Worm (Caenorhabditis elegans) whole organism, L4 larva: ENCODE measurements around the gene H41C03.1.
A peak's percentile ranks its signal among the peaks of the same experiment; 100 is the strongest.

Experiments
- D1046.2 ChIP-seq: fragments of 200-800 bp; sonication (Bioruptor generic); IDR thresholded peaks from 2 replicates; pipeline ENCODE4 v1.3.6; 2022; ENCODE audit warnings: missing genetic modification characterization, missing compliant biosample characterization
- F26F4.8 ChIP-seq: fragments of 200-800 bp; sonication (Bioruptor generic); conservative IDR thresholded peaks from 2 replicates; pipeline ENCODE4 v1.3.6; 2022; ENCODE audit warnings: missing genetic modification characterization, missing compliant biosample characterization
- F37D6.2 ChIP-seq: sonication (generic microtip); optimal IDR thresholded peaks from 2 replicates; lab custom pipeline; 2016; ENCODE audit warnings: mild to moderate bottlenecking, missing genetic modification characterization, missing compliant biosample characterization
- Y105C5A.15 ChIP-seq: fragments of 200-800 bp; sonication (Bioruptor generic); IDR thresholded peaks from 2 replicates; pipeline ENCODE4 v1.3.6; 2022; ENCODE audit warnings: missing genetic modification characterization, missing compliant biosample characterization
- Y5F2A.4 ChIP-seq: fragments of 200-800 bp; sonication (Bioruptor generic); optimal IDR thresholded peaks from 2 replicates; lab custom pipeline; 2018; ENCODE audit warnings: mild to moderate bottlenecking, missing genetic modification characterization, missing compliant biosample characterization
- Y75B8A.6 ChIP-seq: fragments of 200-800 bp; sonication (Bioruptor generic); IDR thresholded peaks from 2 replicates; pipeline ENCODE4 v1.3.6; 2022; ENCODE audit warnings: missing genetic modification reagents, missing genetic modification characterization, missing compliant biosample characterization
- arid-1 ChIP-seq: fragments of 200-800 bp; sonication (Bioruptor generic); conservative IDR thresholded peaks from 2 replicates; pipeline ENCODE4 v1.3.6; 2022; ENCODE audit warnings: missing genetic modification reagents, missing genetic modification characterization, missing compliant biosample characterization
- attf-4 ChIP-seq: sonication (generic microtip); optimal IDR thresholded peaks from 3 replicates; lab custom pipeline; 2017; ENCODE audit warnings: missing biosample characterization, missing genetic modification characterization
- ceh-20 ChIP-seq: fragments of 200-800 bp; sonication (Bioruptor generic); IDR thresholded peaks from 2 replicates; pipeline ENCODE4 v1.3.6; 2022; ENCODE audit warnings: missing genetic modification reagents, missing genetic modification characterization, missing compliant biosample characterization
- ceh-32 ChIP-seq: sonication (generic microtip); optimal IDR thresholded peaks from 2 replicates; lab custom pipeline; 2016; ENCODE audit warnings: mild to moderate bottlenecking, missing genetic modification characterization, missing compliant biosample characterization; ENCODE audit not compliant: poor library complexity
- ceh-62 ChIP-seq: sonication (generic microtip); optimal IDR thresholded peaks from 2 replicates; lab custom pipeline; 2017; ENCODE audit warnings: missing biosample characterization, missing genetic modification characterization
- cey-2 ChIP-seq: sonication (generic microtip); optimal IDR thresholded peaks from 3 replicates; lab custom pipeline; 2017; ENCODE audit warnings: missing genetic modification characterization, mild to moderate bottlenecking, missing compliant biosample characterization, antibody characterized with exemption, borderline replicate concordance; ENCODE audit not compliant: insufficient read depth
- ctbp-1 ChIP-seq: fragments of 200-800 bp; sonication (Bioruptor generic); IDR thresholded peaks from 2 replicates; pipeline ENCODE4 v1.3.6; 2022; ENCODE audit warnings: missing genetic modification reagents, missing genetic modification characterization, missing compliant biosample characterization
- daf-16 ChIP-seq, 3 experiments: sonication (generic microtip); optimal IDR thresholded peaks; 2 replicates each; lab custom pipeline; 2016 to 2017; ENCODE audit warnings: missing genetic modification characterization in 3 of 3, missing genetic modification reagents in 3 of 3, mild to moderate bottlenecking in 2 of 3, missing compliant biosample characterization in 2 of 3, missing biosample characterization in 1 of 3, moderate library complexity in 1 of 3
- daf-8 ChIP-seq: fragments of 200-800 bp; sonication (Bioruptor generic); IDR thresholded peaks from 2 replicates; pipeline ENCODE4 v1.3.6; 2022; ENCODE audit warnings: missing genetic modification characterization, missing compliant biosample characterization
- dmd-6 ChIP-seq: fragments of 200-800 bp; sonication (Bioruptor generic); IDR thresholded peaks from 2 replicates; pipeline ENCODE4 v1.3.6; 2022; ENCODE audit warnings: missing genetic modification reagents, missing genetic modification characterization, missing compliant biosample characterization
- dmd-8 ChIP-seq: fragments of 200-800 bp; sonication (Bioruptor generic); IDR thresholded peaks from 2 replicates; pipeline ENCODE4 v1.3.6; 2022; ENCODE audit warnings: missing genetic modification characterization, missing compliant biosample characterization
- dmd-9 ChIP-seq: fragments of 200-800 bp; sonication (Bioruptor generic); IDR thresholded peaks from 2 replicates; pipeline ENCODE4 v1.3.6; 2022; ENCODE audit warnings: missing genetic modification reagents, missing genetic modification characterization, missing compliant biosample characterization
- dpl-1 ChIP-seq: fragments of 150-350 bp; optimal IDR thresholded peaks from 2 replicates; lab custom pipeline; 2014; ENCODE audit warnings: missing biosample characterization, missing genetic modification reagents, missing genetic modification characterization
- duxl-1 ChIP-seq: sonication (generic microtip); optimal IDR thresholded peaks from 2 replicates; lab custom pipeline; 2016; ENCODE audit warnings: mild to moderate bottlenecking, missing genetic modification characterization, moderate library complexity, missing compliant biosample characterization; ENCODE audit not compliant: poor library complexity
- egl-27 ChIP-seq: sonication (generic microtip); optimal IDR thresholded peaks from 3 replicates; lab custom pipeline; 2017; ENCODE audit warnings: missing biosample characterization, missing genetic modification reagents, missing genetic modification characterization
- egl-43 ChIP-seq: fragments of 200-800 bp; sonication (Bioruptor generic); IDR thresholded peaks from 2 replicates; pipeline ENCODE4 v1.3.6; 2022; ENCODE audit warnings: missing genetic modification reagents, missing genetic modification characterization, missing compliant biosample characterization
- gei-8 ChIP-seq: fragments of 200-800 bp; sonication (Bioruptor generic); optimal IDR thresholded peaks from 2 replicates; lab custom pipeline; 2018; ENCODE audit warnings: mild to moderate bottlenecking, missing genetic modification characterization, missing compliant biosample characterization
- hif-1 ChIP-seq, 2 experiments: sonication (generic microtip); optimal IDR thresholded peaks; 2 replicates each; lab custom pipeline; 2016 to 2017; ENCODE audit warnings: missing compliant biosample characterization in 2 of 2, missing genetic modification characterization in 2 of 2, missing genetic modification reagents in 2 of 2, missing genotype in 2 of 2, mild to moderate bottlenecking in 1 of 2
- lim-7 ChIP-seq: fragments of 200-800 bp; sonication (Bioruptor generic); IDR thresholded peaks from 2 replicates; pipeline ENCODE4 v1.3.6; 2022; ENCODE audit warnings: missing genetic modification characterization, missing compliant biosample characterization
- lin-15B ChIP-seq: fragments of 150-350 bp; sonication (generic microtip); optimal IDR thresholded peaks from 3 replicates; lab custom pipeline; 2014; ENCODE audit warnings: missing biosample characterization, missing genetic modification characterization
- lin-29 ChIP-seq: fragments of 200-800 bp; sonication (Bioruptor generic); IDR thresholded peaks from 2 replicates; pipeline ENCODE4 v1.3.6; 2022; ENCODE audit warnings: missing genetic modification reagents, missing genetic modification characterization, missing compliant biosample characterization
- lir-3 ChIP-seq: sonication (generic microtip); optimal IDR thresholded peaks from 2 replicates; lab custom pipeline; 2016; ENCODE audit warnings: mild to moderate bottlenecking, missing genetic modification characterization, missing compliant biosample characterization
- lsy-2 ChIP-seq, 2 experiments: fragments of 150-350 bp in 1 of 2; sonication (generic microtip) in 1 of 2; optimal IDR thresholded peaks; 2 replicates each; lab custom pipeline; 2014 to 2017; ENCODE audit warnings: missing biosample characterization in 2 of 2, missing genetic modification characterization in 2 of 2
- madf-9 ChIP-seq: fragments of 200-800 bp; sonication (Bioruptor generic); conservative IDR thresholded peaks from 2 replicates; pipeline ENCODE4 v1.3.6; 2022; ENCODE audit warnings: missing genetic modification reagents, missing genetic modification characterization, missing compliant biosample characterization
- mdl-1 ChIP-seq, 2 experiments: fragments of 150-350 bp in 1 of 2; sonication (generic microtip) in 1 of 2; optimal IDR thresholded peaks; 2 replicates each; lab custom pipeline; 2014 to 2017; ENCODE audit warnings: missing biosample characterization in 2 of 2, missing genetic modification characterization in 2 of 2
- mes-2 ChIP-seq: sonication (generic microtip); optimal IDR thresholded peaks from 2 replicates; lab custom pipeline; 2016; ENCODE audit warnings: missing genotype, mild to moderate bottlenecking, missing genetic modification characterization, missing compliant biosample characterization; ENCODE audit not compliant: poor library complexity, severe bottlenecking
- mxl-2 ChIP-seq: fragments of 200-800 bp; sonication (Bioruptor generic); conservative IDR thresholded peaks from 2 replicates; pipeline ENCODE4 v1.3.6; 2022; ENCODE audit warnings: missing genetic modification reagents, missing genetic modification characterization, missing compliant biosample characterization
- nhr-237 ChIP-seq: sonication (generic microtip); optimal IDR thresholded peaks from 2 replicates; lab custom pipeline; 2017; ENCODE audit warnings: missing biosample characterization, missing genetic modification characterization
- nhr-25 ChIP-seq: sonication (generic microtip); optimal IDR thresholded peaks from 2 replicates; lab custom pipeline; 2017; ENCODE audit warnings: missing genetic modification characterization, mild to moderate bottlenecking, missing compliant biosample characterization, antibody characterized with exemption, moderate library complexity, borderline replicate concordance; ENCODE audit not compliant: insufficient read depth
- nhr-76 ChIP-seq: fragments of 150-350 bp; optimal IDR thresholded peaks from 2 replicates; lab custom pipeline; 2014; ENCODE audit warnings: missing biosample characterization, missing genetic modification characterization
- nhr-77 ChIP-seq: fragments of 150-350 bp; optimal IDR thresholded peaks from 2 replicates; lab custom pipeline; 2014; ENCODE audit warnings: missing biosample characterization, missing genetic modification characterization
- pha-4 ChIP-seq, 2 experiments: fragments of 150-350 bp in 1 of 2; fragments of 200-800 bp in 1 of 2; sonication (Bioruptor generic) in 1 of 2; IDR thresholded peaks in 1 of 2; optimal IDR thresholded peaks in 1 of 2; 2 replicates each; pipeline versions ENCODE4 v1.3.6 to Lab custom; 2014 to 2022; ENCODE audit warnings: missing genetic modification characterization in 2 of 2, missing genetic modification reagents in 2 of 2, missing biosample characterization in 1 of 2, missing compliant biosample characterization in 1 of 2
- saeg-2 ChIP-seq: fragments of 200-800 bp; sonication (Bioruptor generic); IDR thresholded peaks from 2 replicates; pipeline ENCODE4 v1.3.6; 2022; ENCODE audit warnings: missing genetic modification reagents, missing genetic modification characterization, missing compliant biosample characterization
- sdz-12 ChIP-seq: fragments of 200-800 bp; sonication (Bioruptor generic); optimal IDR thresholded peaks from 2 replicates; lab custom pipeline; 2018; ENCODE audit warnings: mild to moderate bottlenecking, missing genetic modification characterization, missing compliant biosample characterization
- snpc-1.2 ChIP-seq: fragments of 200-800 bp; sonication (Bioruptor generic); IDR thresholded peaks from 2 replicates; pipeline ENCODE4 v1.3.6; 2022; ENCODE audit warnings: missing genetic modification reagents, missing genetic modification characterization, missing compliant biosample characterization
- snpc-4 ChIP-seq: fragments of 150-350 bp; optimal IDR thresholded peaks from 2 replicates; lab custom pipeline; 2014; ENCODE audit warnings: missing biosample characterization, missing genetic modification characterization
- tag-97 ChIP-seq: fragments of 200-800 bp; sonication (Bioruptor generic); IDR thresholded peaks from 2 replicates; pipeline ENCODE4 v1.3.6; 2022; ENCODE audit warnings: missing genetic modification characterization, missing compliant biosample characterization
- unc-130 ChIP-seq: sonication (generic microtip); optimal IDR thresholded peaks from 2 replicates; lab custom pipeline; 2016; ENCODE audit warnings: missing genetic modification reagents, missing genetic modification characterization, missing compliant biosample characterization
- unc-39 ChIP-seq: sonication (generic microtip); optimal IDR thresholded peaks from 2 replicates; lab custom pipeline; 2017; ENCODE audit warnings: missing biosample characterization, missing genetic modification characterization
- zag-1 ChIP-seq: fragments of 150-350 bp; optimal IDR thresholded peaks from 2 replicates; lab custom pipeline; 2014; ENCODE audit warnings: missing biosample characterization, missing genetic modification characterization
- zfp-2 ChIP-seq: sonication (generic microtip); optimal IDR thresholded peaks from 2 replicates; lab custom pipeline; 2016; ENCODE audit warnings: mild to moderate bottlenecking, missing genetic modification characterization, missing compliant biosample characterization
- zip-11 ChIP-seq: fragments of 200-800 bp; sonication (Bioruptor generic); IDR thresholded peaks from 2 replicates; pipeline ENCODE4 v1.3.6; 2022; ENCODE audit warnings: missing genetic modification characterization, missing compliant biosample characterization
- zip-2 ChIP-seq: fragments of 150-350 bp; optimal IDR thresholded peaks from 2 replicates; lab custom pipeline; 2014; ENCODE audit warnings: missing biosample characterization, missing genetic modification characterization

Gene H41C03.1

ce11 chrII:5819655-5820054 lies 34.6 kb upstream of the H41C03.1 start (continued):
- no peak for TF ChIP-seq daf-16 (GFP tag; optimal IDR thresholded peaks at IDR 0.05; lab: Kevin White, UChicago)
- no peak for TF ChIP-seq daf-16 (tag; optimal IDR thresholded peaks at IDR 0.05; lab: Kevin White, UChicago)
- no peak for TF ChIP-seq ceh-32 (tag; lab: Kevin White, UChicago)
- peak; percentile 97 for TF ChIP-seq mes-2 (tag; lab: Kevin White, UChicago)
- TF ChIP-seq zip-2 (tag; lab: Kevin White, UChicago) = no peak
- no peak for TF ChIP-seq F37D6.2 (tag; lab: Kevin White, UChicago)
- TF ChIP-seq D1046.2 (GFP tag; lab: Robert Waterston, UW) = no peak
- TF ChIP-seq sdz-12 (GFP tag; lab: Kevin White, UChicago) = no peak
- TF ChIP-seq tag-97 (GFP tag; lab: Robert Waterston, UW) = no peak
- TF ChIP-seq attf-4 (tag; lab: Kevin White, UChicago) = no peak
- TF ChIP-seq madf-9 = peak; percentile 47; the same call in 1 of the 2 replicates
- TF ChIP-seq snpc-1.2 (GFP tag; lab: Robert Waterston, UW) = 0 out of 2 replicates have a peak, but pooled peaks have one; percentile 9
- TF ChIP-seq snpc-4 (tag; lab: Kevin White, UChicago) = no peak
- no peak for TF ChIP-seq pha-4 (GFP tag; IDR thresholded peaks at IDR 0.05; lab: Robert Waterston, UW)
- no peak for TF ChIP-seq pha-4 (tag; optimal IDR thresholded peaks at IDR 0.05; lab: Kevin White, UChicago)
- no peak for TF ChIP-seq Y5F2A.4 (GFP tag; lab: Kevin White, UChicago)
- no peak for TF ChIP-seq nhr-77 (tag; lab: Kevin White, UChicago)
- TF ChIP-seq zip-11 = no peak
- TF ChIP-seq lim-7 (GFP tag; lab: Robert Waterston, UW) = no peak
- TF ChIP-seq mdl-1 (tag; optimal IDR thresholded peaks at IDR 0.05; lab: Kevin White, UChicago) = no peak
- no peak for TF ChIP-seq egl-27 (tag; lab: Kevin White, UChicago)
- no peak for TF ChIP-seq lsy-2 (tag; optimal IDR thresholded peaks at IDR 0.05; lab: Kevin White, UChicago)
- TF ChIP-seq unc-130 (GFP tag; lab: Kevin White, UChicago) = peak; percentile 91
- TF ChIP-seq ceh-20 (GFP tag; lab: Robert Waterston, UW) = no peak
- TF ChIP-seq lin-15B (tag; lab: Kevin White, UChicago) = no peak
- TF ChIP-seq daf-8 (GFP tag; lab: Robert Waterston, UW) = no peak
- no peak for TF ChIP-seq dmd-8 (GFP tag; lab: Robert Waterston, UW)
- TF ChIP-seq duxl-1 = no peak
- peak; percentile 34 for TF ChIP-seq dmd-6 (GFP tag; lab: Robert Waterston, UW)
- TF ChIP-seq saeg-2 (GFP tag; lab: Robert Waterston, UW) = no peak
- TF ChIP-seq unc-39 (tag; lab: Kevin White, UChicago) = no peak
- TF ChIP-seq egl-43 (GFP tag; lab: Robert Waterston, UW) = no peak
- TF ChIP-seq nhr-237 (tag; lab: Kevin White, UChicago) = no peak
- TF ChIP-seq hif-1 (tag; optimal IDR thresholded peaks at IDR 0.05; lab: Kevin White, UChicago) = peak in 1 of 2 experiments; percentile 54
- TF ChIP-seq zfp-2 (tag; lab: Kevin White, UChicago) = no peak
- TF ChIP-seq lir-3 (tag; lab: Kevin White, UChicago) = no peak
- no peak for TF ChIP-seq zag-1
- TF ChIP-seq mxl-2 (GFP tag; lab: Robert Waterston, UW) = no peak
- TF ChIP-seq ctbp-1 (GFP tag; lab: Robert Waterston, UW) = no peak
- no peak for TF ChIP-seq lin-29
- no peak for TF ChIP-seq cey-2 (tag; lab: Kevin White, UChicago)
- TF ChIP-seq F26F4.8 (GFP tag; lab: Robert Waterston, UW) = no peak
- TF ChIP-seq nhr-25 = no peak
- no peak for TF ChIP-seq arid-1 (GFP tag; lab: Robert Waterston, UW)
- TF ChIP-seq dpl-1 (GFP tag; lab: Kevin White, UChicago) = peak; percentile 24
- TF ChIP-seq Y105C5A.15 = no peak
- TF ChIP-seq nhr-76 = no peak
- 0 out of 2 replicates have a peak, but pooled peaks have one; percentile 40 for TF ChIP-seq dmd-9 (GFP tag; lab: Robert Waterston, UW)
- no peak for TF ChIP-seq gei-8 (GFP tag; lab: Kevin White, UChicago)
- TF ChIP-seq Y75B8A.6 (GFP tag; lab: Robert Waterston, UW) = no peak
- TF ChIP-seq ceh-62 (tag; lab: Kevin White, UChicago) = no peak
